Fruit fly (Drosophila melanogaster) whole organism, embryonic: ENCODE measurements around the gene cher.

Source experiments
- ATbp ChIP-seq: fragments of 200-800 bp; sonication (Bioruptor generic); optimal IDR thresholded peaks from 2 replicates; lab custom pipeline; 2017; ENCODE audit warnings: missing biosample characterization, mild to moderate bottlenecking, missing genetic modification characterization, missing genetic modification reagents
- Blimp-1 ChIP-seq: fragments of 200-800 bp; sonication (Bioruptor generic); optimal IDR thresholded peaks from 3 replicates; lab custom pipeline; 2018; ENCODE audit warnings: missing biosample characterization, missing genetic modification characterization, mild to moderate bottlenecking, moderate library complexity, missing genetic modification reagents
- Bteb2 ChIP-seq: fragments of 200-800 bp; sonication (Bioruptor generic); optimal IDR thresholded peaks from 2 replicates; lab custom pipeline; 2016; ENCODE audit warnings: missing biosample characterization, missing genetic modification characterization
- CG12071 ChIP-seq: fragments of 200-800 bp; sonication (Bioruptor generic); optimal IDR thresholded peaks from 3 replicates; lab custom pipeline; 2018; ENCODE audit warnings: missing biosample characterization, mild to moderate bottlenecking, missing genetic modification characterization
- CG12155 ChIP-seq: fragments of 200-800 bp; sonication (Bioruptor generic); optimal IDR thresholded peaks from 3 replicates; lab custom pipeline; 2016; ENCODE audit warnings: missing biosample characterization, missing genetic modification characterization
- CG13624 ChIP-seq: fragments of 200-800 bp; sonication (Bioruptor generic); optimal IDR thresholded peaks from 2 replicates; lab custom pipeline; 2016; ENCODE audit warnings: missing biosample characterization, missing genetic modification characterization
- CG14667 ChIP-seq: fragments of 200-800 bp; sonication (Bioruptor generic); IDR thresholded peaks from 2 replicates; pipeline ENCODE4 v1.3.6; 2022; ENCODE audit warnings: missing biosample characterization, missing genetic modification characterization
- CG1647 ChIP-seq: fragments of 200-800 bp; sonication (Bioruptor generic); optimal IDR thresholded peaks from 3 replicates; lab custom pipeline; 2016; ENCODE audit warnings: missing biosample characterization, missing genetic modification characterization
- CG16813 ChIP-seq: fragments of 200-800 bp; sonication (Bioruptor generic); IDR thresholded peaks from 3 replicates; pipeline ENCODE4 v1.3.6; 2022; ENCODE audit warnings: missing biosample characterization, missing genetic modification characterization; ENCODE audit not compliant: partially characterized antibody
- CG17912 ChIP-seq: fragments of 200-800 bp; sonication (Bioruptor generic); optimal IDR thresholded peaks from 2 replicates; lab custom pipeline; 2018; ENCODE audit warnings: missing biosample characterization, mild to moderate bottlenecking, missing genetic modification characterization
- CG18262 ChIP-seq: fragments of 200-800 bp; optimal IDR thresholded peaks from 3 replicates; lab custom pipeline; 2019; ENCODE audit warnings: missing biosample characterization, mild to moderate bottlenecking, missing genetic modification characterization, moderate library complexity
- CG18476 ChIP-seq: fragments of 200-800 bp; sonication (Bioruptor generic); optimal IDR thresholded peaks from 2 replicates; lab custom pipeline; 2016; ENCODE audit warnings: missing biosample characterization, mild to moderate bottlenecking, missing genetic modification characterization
- CG18599 ChIP-seq: fragments of 200-800 bp; sonication (Bioruptor generic); optimal IDR thresholded peaks from 3 replicates; lab custom pipeline; 2017; ENCODE audit warnings: missing biosample characterization, missing genetic modification characterization, mild to moderate bottlenecking, moderate library complexity, missing genetic modification reagents
- CG2875 ChIP-seq: fragments of 200-800 bp; sonication (Bioruptor generic); optimal IDR thresholded peaks from 2 replicates; lab custom pipeline; 2017; ENCODE audit warnings: missing biosample characterization, mild to moderate bottlenecking, missing genetic modification characterization, missing genetic modification reagents
- CG30403 ChIP-seq: fragments of 200-800 bp; sonication (Bioruptor generic); optimal IDR thresholded peaks from 3 replicates; lab custom pipeline; 2016; ENCODE audit warnings: missing biosample characterization, missing genetic modification characterization
- CG3726 ChIP-seq: fragments of 200-800 bp; sonication (Bioruptor generic); IDR thresholded peaks from 3 replicates; pipeline ENCODE4, ENCODE4 v1.3.6; 2022; ENCODE audit warnings: missing biosample characterization, missing genetic modification characterization
- CG3838 ChIP-seq: fragments of 200-800 bp; sonication (Bioruptor generic); optimal IDR thresholded peaks from 3 replicates; lab custom pipeline; 2016; ENCODE audit warnings: missing biosample characterization, missing genetic modification characterization
- CG42726 ChIP-seq: fragments of 200-800 bp; sonication (Bioruptor generic); IDR thresholded peaks from 2 replicates; pipeline ENCODE4 v1.3.6; 2022; ENCODE audit warnings: missing biosample characterization, missing genetic modification characterization; ENCODE audit not compliant: partially characterized antibody
- CG4282 ChIP-seq: fragments of 200-800 bp; sonication (Bioruptor generic); optimal IDR thresholded peaks from 2 replicates; lab custom pipeline; 2016; ENCODE audit warnings: missing biosample characterization, missing genetic modification characterization
- CG5180 ChIP-seq: fragments of 200-800 bp; sonication (Bioruptor generic); optimal IDR thresholded peaks from 3 replicates; lab custom pipeline; 2017; ENCODE audit warnings: missing biosample characterization, missing genetic modification characterization, mild to moderate bottlenecking, moderate library complexity, missing genetic modification reagents
- CG6272 ChIP-seq: fragments of 200-800 bp; sonication (Bioruptor generic); IDR thresholded peaks from 2 replicates; pipeline ENCODE4 v1.3.6; 2022; ENCODE audit warnings: missing biosample characterization, missing genetic modification characterization
- CG7928 ChIP-seq: fragments of 200-800 bp; sonication (Bioruptor generic); optimal IDR thresholded peaks from 2 replicates; lab custom pipeline; 2017; ENCODE audit warnings: missing biosample characterization, mild to moderate bottlenecking, missing genetic modification characterization
- CG8388 ChIP-seq: fragments of 200-800 bp; sonication (Bioruptor generic); optimal IDR thresholded peaks from 2 replicates; lab custom pipeline; 2019; ENCODE audit warnings: missing biosample characterization, mild to moderate bottlenecking, missing genetic modification characterization, moderate library complexity
- CG8765 ChIP-seq: fragments of 200-800 bp; sonication (Bioruptor generic); IDR thresholded peaks from 2 replicates; pipeline ENCODE4 v1.3.6; 2022; ENCODE audit warnings: missing biosample characterization, missing genetic modification characterization
- CG9727 ChIP-seq: fragments of 200-800 bp; sonication (Bioruptor generic); optimal IDR thresholded peaks from 3 replicates; lab custom pipeline; 2017; ENCODE audit warnings: missing biosample characterization, mild to moderate bottlenecking, missing genetic modification characterization
- Chrac-16 ChIP-seq: fragments of 200-800 bp; sonication (Bioruptor generic); optimal IDR thresholded peaks from 3 replicates; lab custom pipeline; 2016; ENCODE audit warnings: missing biosample characterization, missing genetic modification characterization
- Dll ChIP-seq: fragments of 200-800 bp; sonication (Bioruptor generic); IDR thresholded peaks from 4 replicates; pipeline ENCODE4 v1.3.6; 2022; ENCODE audit warnings: missing biosample characterization, missing genetic modification characterization; ENCODE audit not compliant: partially characterized antibody
- Doc3 ChIP-seq: fragments of 200-800 bp; sonication (Bioruptor generic); IDR thresholded peaks from 3 replicates; pipeline ENCODE4 v1.3.6; 2022; ENCODE audit warnings: missing biosample characterization, missing genetic modification characterization; ENCODE audit not compliant: partially characterized antibody
- Dref ChIP-seq: fragments of 200-800 bp; sonication (Bioruptor generic); IDR thresholded peaks from 2 replicates; pipeline ENCODE4 v1.3.6; 2022; ENCODE audit warnings: missing biosample characterization, missing genetic modification characterization
- Drgx ChIP-seq: fragments of 200-800 bp; sonication (Bioruptor generic); IDR thresholded peaks from 2 replicates; pipeline ENCODE4 v1.3.6; 2022; ENCODE audit warnings: missing biosample characterization, missing genetic modification characterization
- HmgZ ChIP-seq: fragments of 200-800 bp; sonication (Bioruptor generic); optimal IDR thresholded peaks from 2 replicates; lab custom pipeline; 2018; ENCODE audit warnings: missing biosample characterization, mild to moderate bottlenecking, missing genetic modification characterization
- Hr39 ChIP-seq: fragments of >200 bp; optimal IDR thresholded peaks from 2 replicates; lab custom pipeline; 2017
- Lhr ChIP-seq: fragments of 200-800 bp; sonication (Bioruptor generic); optimal IDR thresholded peaks from 3 replicates; lab custom pipeline; 2017; ENCODE audit warnings: mild to moderate bottlenecking, missing biosample characterization, missing genetic modification reagents, missing genetic modification characterization
- Nf-YB ChIP-seq: fragments of 200-800 bp; sonication (Bioruptor generic); optimal IDR thresholded peaks from 3 replicates; lab custom pipeline; 2019; ENCODE audit warnings: missing biosample characterization, mild to moderate bottlenecking, missing genetic modification characterization, moderate library complexity
- Six4 ChIP-seq: fragments of 200-800 bp; sonication (Bioruptor generic); optimal IDR thresholded peaks from 2 replicates; lab custom pipeline; 2016; ENCODE audit warnings: missing biosample characterization, missing genetic modification characterization
- amos ChIP-seq: fragments of 200-800 bp; sonication (Bioruptor generic); IDR thresholded peaks from 2 replicates; pipeline ENCODE4 v1.3.6; 2022; ENCODE audit warnings: missing biosample characterization, missing genetic modification characterization; ENCODE audit not compliant: partially characterized antibody
- ash1 ChIP-seq: fragments of 200-800 bp; sonication (Bioruptor generic); optimal IDR thresholded peaks from 2 replicates; lab custom pipeline; 2018; ENCODE audit warnings: missing biosample characterization, mild to moderate bottlenecking, missing genetic modification characterization
- ato ChIP-seq: fragments of 200-800 bp; sonication (Bioruptor generic); IDR thresholded peaks from 2 replicates; pipeline ENCODE4 v1.3.6; 2022; ENCODE audit warnings: missing biosample characterization, missing genetic modification characterization; ENCODE audit not compliant: partially characterized antibody
- da ChIP-seq: fragments of 200-800 bp; sonication (Bioruptor generic); optimal IDR thresholded peaks from 2 replicates; lab custom pipeline; 2016; ENCODE audit warnings: missing biosample characterization, missing genetic modification characterization
- p53 ChIP-seq: fragments of 200-800 bp; sonication (Bioruptor generic); optimal IDR thresholded peaks from 2 replicates; lab custom pipeline; 2016; ENCODE audit warnings: missing biosample characterization, missing genetic modification characterization
- ro ChIP-seq: fragments of 200-800 bp; sonication (Bioruptor generic); IDR thresholded peaks from 2 replicates; pipeline ENCODE4 v1.3.6; 2022; ENCODE audit warnings: missing biosample characterization, missing genetic modification characterization
- row ChIP-seq: fragments of 200-800 bp; sonication (Bioruptor generic); IDR thresholded peaks from 3 replicates; pipeline ENCODE4 v1.3.6; 2022; ENCODE audit warnings: missing biosample characterization, missing genetic modification characterization
- run ChIP-seq: fragments of 200-800 bp; sonication (Bioruptor generic); optimal IDR thresholded peaks from 3 replicates; lab custom pipeline; 2018; ENCODE audit warnings: missing biosample characterization, mild to moderate bottlenecking, missing genetic modification characterization
- scrt ChIP-seq: fragments of 200-800 bp; sonication (Bioruptor generic); optimal IDR thresholded peaks from 2 replicates; lab custom pipeline; 2018; ENCODE audit warnings: missing biosample characterization, mild to moderate bottlenecking, missing genetic modification characterization, moderate library complexity
- sens-2 ChIP-seq: fragments of 200-800 bp; sonication (Bioruptor generic); IDR thresholded peaks from 2 replicates; pipeline ENCODE4 v1.3.6; 2022; ENCODE audit warnings: missing biosample characterization, missing genetic modification characterization
- slbo ChIP-seq: fragments of 200-800 bp; sonication (Bioruptor generic); IDR thresholded peaks from 2 replicates; pipeline ENCODE4 v1.3.6; 2022; ENCODE audit warnings: missing biosample characterization, missing genetic modification characterization
- tap ChIP-seq: fragments of 200-800 bp; optimal IDR thresholded peaks from 3 replicates; lab custom pipeline; 2019; ENCODE audit warnings: missing biosample characterization, mild to moderate bottlenecking, missing genetic modification characterization, moderate library complexity
- tgo ChIP-seq: fragments of 200-800 bp; sonication (Bioruptor generic); IDR thresholded peaks from 3 replicates; pipeline ENCODE4 v1.3.6; 2022; ENCODE audit warnings: missing biosample characterization, missing genetic modification characterization
- twi ChIP-seq: fragments of 200-800 bp; optimal IDR thresholded peaks from 2 replicates; lab custom pipeline; 2019; ENCODE audit warnings: missing biosample characterization, mild to moderate bottlenecking, missing genetic modification characterization, moderate library complexity

The cher gene

dm6 chr3R:17080666-17081358 is 44.4 kb downstream of the cher start (continued):
- TF ChIP-seq HmgZ (peak; percentile 90), CG18476 (GFP tag; lab: Kevin White, UChicago) (peak; percentile 94), tgo (GFP tag; lab: Robert Waterston, UW) (peak; percentile 95), CG14667 (GFP tag; lab: Robert Waterston, UW) (peak; percentile 84), CG6272 (peak; percentile 82), sens-2 (GFP tag; lab: Robert Waterston, UW) (peak; percentile 66; the same call in 1 of the 2 replicates), Drgx (GFP tag; lab: Robert Waterston, UW) (peak; percentile 96), twi (tag; lab: Kevin White, UChicago) (peak; percentile 84), CG9727 (GFP tag; lab: Kevin White, UChicago) (peak; percentile 97), ash1 (GFP tag; lab: Kevin White, UChicago) (peak; percentile 55), CG18262 (tag; lab: Kevin White, UChicago) (peak; percentile 98), slbo (GFP tag; lab: Robert Waterston, UW) (peak; percentile 93), CG12071 (GFP tag; lab: Kevin White, UChicago) (peak; percentile 90), Six4 (GFP tag; lab: Kevin White, UChicago) (peak; percentile 94), ATbp (GFP tag; lab: Kevin White, UChicago) (peak; percentile 96), Dref (peak; percentile 35; the same call in 1 of the 2 replicates), CG2875 (GFP tag; lab: Kevin White, UChicago) (peak; percentile 97), Dll (GFP tag; lab: Robert Waterston, UW) (no peak), Blimp-1 (peak; percentile 92), Nf-YB (GFP tag; lab: Kevin White, UChicago) (peak; percentile 86), Chrac-16 (GFP tag; lab: Kevin White, UChicago) (peak; percentile 94), CG30403 (GFP tag; lab: Kevin White, UChicago) (peak; percentile 97), CG4282 (GFP tag; lab: Kevin White, UChicago) (peak; percentile 69), CG42726 (GFP tag; lab: Robert Waterston, UW) (no peak), row (GFP tag; lab: Robert Waterston, UW) (peak; percentile 88), ro (GFP tag; lab: Robert Waterston, UW) (peak; percentile 79), Doc3 (GFP tag; lab: Robert Waterston, UW) (no peak), Bteb2 (peak; percentile 91), CG1647 (GFP tag; lab: Kevin White, UChicago) (peak; percentile 73), Lhr (GFP tag; lab: Kevin White, UChicago) (peak; percentile 90), CG12155 (GFP tag; lab: Kevin White, UChicago) (peak; percentile 87), run (tag; lab: Kevin White, UChicago) (peak; percentile 95), CG7928 (GFP tag; lab: Kevin White, UChicago) (peak; percentile 70), scrt (peak; percentile 77), CG18599 (GFP tag; lab: Kevin White, UChicago) (peak; percentile 95), Hr39 (lab: Kevin White, UChicago) (no peak), CG13624 (GFP tag; lab: Kevin White, UChicago) (peak; percentile 92), CG3726 (GFP tag; lab: Robert Waterston, UW) (peak; percentile 87), CG3838 (GFP tag; lab: Kevin White, UChicago) (peak; percentile 90), amos (GFP tag; lab: Robert Waterston, UW) (no peak), CG17912 (GFP tag; lab: Kevin White, UChicago) (peak; percentile 79), tap (tag; lab: Kevin White, UChicago) (peak; percentile 93), p53 (GFP tag; lab: Kevin White, UChicago) (peak; percentile 63), CG8388 (GFP tag; lab: Kevin White, UChicago) (peak; percentile 99), CG5180 (GFP tag; lab: Kevin White, UChicago) (peak; percentile 88), CG16813 (GFP tag; lab: Robert Waterston, UW) (no peak), CG8765 (GFP tag; lab: Robert Waterston, UW) (peak; percentile 73), ato (GFP tag; lab: Robert Waterston, UW) (no peak), da (GFP tag; lab: Kevin White, UChicago) (peak; percentile 81)
